Fruit fly (Drosophila melanogaster): ENCODE results near the gene Ssdp.

- TF ChIP-seq CG9948 (tag; optimal IDR thresholded peaks at IDR 0.05) (no peak), CG15710 (tag; optimal IDR thresholded peaks at IDR 0.05) (no peak), CG12605 (GFP tag; IDR thresholded peaks at IDR 0.05) (no peak), Ets98B (GFP tag; IDR thresholded peaks at IDR 0.05) (no peak), CG10348 (GFP tag; IDR thresholded peaks at IDR 0.05) (no peak), CG32121 (GFP tag; IDR thresholded peaks at IDR 0.05) (no peak), CG8301 (tag; optimal IDR thresholded peaks at IDR 0.05) (no peak), D1 (tag; optimal IDR thresholded peaks at IDR 0.05) (no peak), CG13204 (GFP tag; optimal IDR thresholded peaks at IDR 0.05) (no peak), fd96Ca (GFP tag; IDR thresholded peaks at IDR 0.05) (no peak), CG4496 (GFP tag; IDR thresholded peaks at IDR 0.05) (no peak), EcR (GFP tag; optimal IDR thresholded peaks at IDR 0.05) (no peak)
Measured at dm6 chr3R:18232187-18232586, 32.8 kb upstream of the Ssdp start.
